Fruit fly (Drosophila melanogaster) whole organism, wandering third instar larva: ENCODE data around the gene BoYb.

Experiments
- Dfd ChIP-seq: fragments of >200 bp; optimal IDR thresholded peaks from 2 replicates; lab custom pipeline; 2017; ENCODE audit warnings: missing biosample characterization, missing genetic modification characterization
- Dif ChIP-seq: fragments of 200-275, 200-300 bp; sonication (Bioruptor generic); optimal IDR thresholded peaks from 2 replicates; lab custom pipeline; 2018; ENCODE audit warnings: missing biosample characterization, missing genetic modification characterization; ENCODE audit not compliant: partially characterized antibody
- GATAd ChIP-seq: sonication (Bioruptor generic); optimal IDR thresholded peaks from 2 replicates; lab custom pipeline; 2016; ENCODE audit warnings: missing biosample characterization, missing genetic modification characterization
- Hr78 ChIP-seq: fragments of >200 bp; optimal IDR thresholded peaks from 2 replicates; lab custom pipeline; 2017; ENCODE audit warnings: missing biosample characterization, missing genetic modification characterization
- Hr83 ChIP-seq: fragments of 200-300 bp; sonication (Bioruptor generic); optimal IDR thresholded peaks from 2 replicates; lab custom pipeline; 2016; ENCODE audit warnings: missing biosample characterization, mild to moderate bottlenecking, missing genetic modification characterization, moderate library complexity; ENCODE audit not compliant: poor library complexity, severe bottlenecking
- Jra ChIP-seq: sonication (Bioruptor generic); optimal IDR thresholded peaks from 2 replicates; lab custom pipeline; 2016; ENCODE audit warnings: missing biosample characterization, missing genetic modification characterization
- Myc ChIP-seq: fragments of >200 bp; optimal IDR thresholded peaks from 2 replicates; lab custom pipeline; 2017
- br ChIP-seq: fragments of 200-800 bp; sonication (Bioruptor generic); optimal IDR thresholded peaks from 2 replicates; lab custom pipeline; 2016; ENCODE audit warnings: missing biosample characterization, missing genetic modification characterization
- dmrt93B ChIP-seq: fragments of 200-800 bp; sonication (Bioruptor generic); optimal IDR thresholded peaks from 2 replicates; lab custom pipeline; 2018; ENCODE audit warnings: missing biosample characterization, mild to moderate bottlenecking, missing genetic modification characterization
- h ChIP-seq: fragments of 200-800 bp; sonication (Bioruptor generic); optimal IDR thresholded peaks from 3 replicates; lab custom pipeline; 2016; ENCODE audit warnings: missing biosample characterization, mild to moderate bottlenecking, missing genetic modification characterization
- tai ChIP-seq: sonication (Bioruptor generic); optimal IDR thresholded peaks from 2 replicates; lab custom pipeline; 2016; ENCODE audit warnings: missing biosample characterization, missing genetic modification characterization

- TF ChIP-seq h (GFP tag; lab: Kevin White, UChicago) (no peak), br (GFP tag; lab: Kevin White, UChicago) (no peak), GATAd (no peak), Myc (no peak), tai (GFP tag; lab: Kevin White, UChicago) (no peak), Jra (GFP tag; lab: Kevin White, UChicago) (no peak), Dfd (GFP tag; lab: Kevin White, UChicago) (no peak), dmrt93B (GFP tag; lab: Kevin White, UChicago) (no peak), Hr78 (GFP tag; lab: Kevin White, UChicago) (no peak), Dif (no peak), Hr83 (GFP tag; lab: Kevin White, UChicago) (no peak)
These were observed 38.5 kb downstream of the BoYb start for dm6 chr3L:22940249-22940648.
